Worm (Caenorhabditis elegans) whole organism, young adult: ENCODE results near the gene F35H8.12.

Experiments used
- D2030.7 ChIP-seq: fragments of 200-800 bp; sonication (Bioruptor generic); IDR thresholded peaks from 2 replicates; pipeline ENCODE4 v1.3.6; 2022; ENCODE audit warnings: missing genetic modification reagents, missing genetic modification characterization, missing compliant biosample characterization
- F39B2.1 ChIP-seq: fragments of 200-800 bp; sonication (Bioruptor generic); IDR thresholded peaks from 2 replicates; pipeline ENCODE4 v1.3.6; 2022; ENCODE audit warnings: missing genetic modification reagents, missing genetic modification characterization, missing compliant biosample characterization
- F57A8.1 ChIP-seq: fragments of 200-800 bp; sonication (Bioruptor generic); optimal IDR thresholded peaks from 2 replicates; lab custom pipeline; 2018; ENCODE audit warnings: mild to moderate bottlenecking, missing genetic modification characterization, moderate library complexity, missing compliant biosample characterization
- K11D2.4 ChIP-seq: fragments of 200-800 bp; sonication (Bioruptor generic); IDR thresholded peaks from 2 replicates; pipeline ENCODE4 v1.3.6; 2022; ENCODE audit warnings: missing genetic modification reagents, missing genetic modification characterization, missing compliant biosample characterization
- K12H6.12 ChIP-seq: fragments of 200-800 bp; sonication (Bioruptor generic); optimal IDR thresholded peaks from 2 replicates; lab custom pipeline; 2018; ENCODE audit warnings: mild to moderate bottlenecking, missing genetic modification characterization, missing compliant biosample characterization
- Y53F4B.3 ChIP-seq: fragments of 200-800 bp; sonication (Bioruptor generic); IDR thresholded peaks from 2 replicates; pipeline ENCODE4 v1.3.6; 2022; ENCODE audit warnings: missing genetic modification reagents, missing genetic modification characterization, missing compliant biosample characterization
- Y67H2A.10 ChIP-seq: fragments of 200-800 bp; sonication (Bioruptor generic); conservative IDR thresholded peaks from 2 replicates; pipeline ENCODE4 v1.3.6; 2022; ENCODE audit warnings: missing genetic modification reagents, missing genetic modification characterization, missing compliant biosample characterization
- Y79H2A.3 ChIP-seq: fragments of 200-800 bp; sonication (Bioruptor generic); conservative IDR thresholded peaks from 2 replicates; pipeline ENCODE4 v1.3.6; 2022; ENCODE audit warnings: missing genetic modification reagents, missing genetic modification characterization, missing compliant biosample characterization
- ZK185.1 ChIP-seq: sonication (generic microtip); optimal IDR thresholded peaks from 2 replicates; lab custom pipeline; 2016; ENCODE audit warnings: mild to moderate bottlenecking, missing genetic modification characterization, missing compliant biosample characterization; ENCODE audit not compliant: poor library complexity, severe bottlenecking
- aptf-3 ChIP-seq: fragments of 200-800 bp; sonication (Bioruptor generic); IDR thresholded peaks from 2 replicates; pipeline ENCODE4 v1.3.6; 2022; ENCODE audit warnings: missing genetic modification characterization, missing compliant biosample characterization
- bed-1 ChIP-seq: fragments of 200-800 bp; sonication (Bioruptor generic); IDR thresholded peaks from 2 replicates; pipeline ENCODE4 v1.3.6; 2022; ENCODE audit warnings: missing genetic modification reagents, missing genetic modification characterization, missing compliant biosample characterization
- bed-2 ChIP-seq: fragments of 200-800 bp; sonication (Bioruptor generic); IDR thresholded peaks from 2 replicates; pipeline ENCODE4 v1.3.6; 2022; ENCODE audit warnings: missing genetic modification reagents, missing genetic modification characterization, missing compliant biosample characterization
- ceh-27 ChIP-seq: fragments of 200-800 bp; sonication (Bioruptor generic); optimal IDR thresholded peaks from 2 replicates; lab custom pipeline; 2018; ENCODE audit warnings: mild to moderate bottlenecking, missing genetic modification characterization, moderate library complexity, missing compliant biosample characterization
- chd-7 ChIP-seq: sonication (generic microtip); optimal IDR thresholded peaks from 2 replicates; lab custom pipeline; 2016; ENCODE audit warnings: mild to moderate bottlenecking, missing genetic modification characterization, moderate library complexity, missing compliant biosample characterization
- die-1 ChIP-seq: sonication (generic microtip); optimal IDR thresholded peaks from 2 replicates; lab custom pipeline; 2016; ENCODE audit warnings: missing genotype, mild to moderate bottlenecking, missing genetic modification characterization, missing compliant biosample characterization
- egl-18 ChIP-seq: fragments of 200-800 bp; sonication (Bioruptor generic); IDR thresholded peaks from 2 replicates; pipeline ENCODE4 v1.3.6; 2022; ENCODE audit warnings: missing genetic modification reagents, missing genetic modification characterization, missing compliant biosample characterization
- egrh-3 ChIP-seq: fragments of 200-800 bp; sonication (Bioruptor generic); IDR thresholded peaks from 2 replicates; pipeline ENCODE4 v1.3.6; 2022; ENCODE audit warnings: missing genetic modification reagents, missing genetic modification characterization, missing compliant biosample characterization
- gei-17 ChIP-seq: fragments of 200-800 bp; sonication (Bioruptor generic); optimal IDR thresholded peaks from 2 replicates; lab custom pipeline; 2018; ENCODE audit warnings: mild to moderate bottlenecking, missing genetic modification characterization, missing compliant biosample characterization
- him-1 ChIP-seq: sonication (generic microtip); optimal IDR thresholded peaks from 2 replicates; lab custom pipeline; 2016; ENCODE audit warnings: missing genotype, missing genetic modification reagents, missing genetic modification characterization, missing compliant biosample characterization
- hlh-12 ChIP-seq: sonication (generic microtip); optimal IDR thresholded peaks from 2 replicates; lab custom pipeline; 2016; ENCODE audit warnings: missing genetic modification characterization, missing compliant biosample characterization
- hmg-20 ChIP-seq: fragments of 200-800 bp; sonication (Bioruptor generic); IDR thresholded peaks from 2 replicates; pipeline ENCODE4 v1.3.6; 2022; ENCODE audit warnings: missing genetic modification reagents, missing genetic modification characterization, missing compliant biosample characterization
- lin-40 ChIP-seq: sonication (generic microtip); optimal IDR thresholded peaks from 2 replicates; lab custom pipeline; 2016; ENCODE audit warnings: missing genetic modification characterization, mild to moderate bottlenecking, missing compliant biosample characterization, missing genotype, missing genetic modification reagents
- lsl-1 ChIP-seq: fragments of 200-800 bp; sonication (Bioruptor generic); optimal IDR thresholded peaks from 2 replicates; lab custom pipeline; 2018; ENCODE audit warnings: mild to moderate bottlenecking, missing genetic modification characterization, moderate library complexity, missing compliant biosample characterization
- madf-3 ChIP-seq: fragments of 200-800 bp; sonication (Bioruptor generic); IDR thresholded peaks from 2 replicates; pipeline ENCODE4 v1.3.6; 2022; ENCODE audit warnings: missing genetic modification reagents, missing genetic modification characterization, missing compliant biosample characterization
- madf-6 ChIP-seq: fragments of 200-800 bp; sonication (Bioruptor generic); IDR thresholded peaks from 2 replicates; pipeline ENCODE4 v1.3.6; 2022; ENCODE audit warnings: missing genetic modification reagents, missing genetic modification characterization, missing compliant biosample characterization
- mel-28 ChIP-seq: sonication (generic microtip); optimal IDR thresholded peaks from 2 replicates; lab custom pipeline; 2016; ENCODE audit warnings: borderline replicate concordance, mild to moderate bottlenecking, missing genetic modification characterization, missing compliant biosample characterization
- mes-4 ChIP-seq: sonication (generic microtip); optimal IDR thresholded peaks from 2 replicates; lab custom pipeline; 2016; ENCODE audit warnings: missing genotype, missing genetic modification characterization, missing compliant biosample characterization
- nfya-1 ChIP-seq: sonication (generic microtip); optimal IDR thresholded peaks from 2 replicates; lab custom pipeline; 2017; ENCODE audit warnings: antibody characterized with exemption, missing compliant biosample characterization, missing genetic modification characterization, borderline replicate concordance; ENCODE audit not compliant: insufficient read depth
- nhr-120 ChIP-seq: fragments of 200-800 bp; sonication (Bioruptor generic); IDR thresholded peaks from 2 replicates; pipeline ENCODE4 v1.3.6; 2022; ENCODE audit warnings: missing genetic modification characterization, missing compliant biosample characterization
- nhr-90 ChIP-seq: sonication (generic microtip); optimal IDR thresholded peaks from 2 replicates; lab custom pipeline; 2016; ENCODE audit warnings: missing genotype, mild to moderate bottlenecking, missing genetic modification characterization, missing compliant biosample characterization
- pha-4 ChIP-seq: fragments of 150-350 bp; sonication (generic microtip); optimal IDR thresholded peaks from 2 replicates; lab custom pipeline; 2014; ENCODE audit warnings: missing biosample characterization, missing genetic modification reagents, missing genetic modification characterization
- rcor-1 ChIP-seq: fragments of 200-800 bp; sonication (Bioruptor generic); IDR thresholded peaks from 2 replicates; pipeline ENCODE4 v1.3.6; 2022; ENCODE audit warnings: missing genetic modification reagents, missing genetic modification characterization, missing compliant biosample characterization
- repo-1 ChIP-seq: sonication (generic microtip); optimal IDR thresholded peaks from 2 replicates; lab custom pipeline; 2017; ENCODE audit warnings: mild to moderate bottlenecking, missing genetic modification characterization, missing compliant biosample characterization
- sea-2 ChIP-seq: fragments of 200-800 bp; sonication (Bioruptor generic); IDR thresholded peaks from 2 replicates; pipeline ENCODE4 v1.3.6; 2022; ENCODE audit warnings: missing genetic modification characterization, missing compliant biosample characterization
- snpc-3.4 ChIP-seq: sonication (generic microtip); optimal IDR thresholded peaks from 2 replicates; lab custom pipeline; 2017; ENCODE audit warnings: missing genetic modification characterization, mild to moderate bottlenecking, missing compliant biosample characterization, antibody characterized with exemption, moderate library complexity, missing genotype, missing genetic modification reagents
- snpc-4 ChIP-seq, 5 experiments: fragments of 150-350 bp in 1 of 5; sonication (generic microtip) in 4 of 5; optimal IDR thresholded peaks; 2 replicates each; lab custom pipeline; 2014 to 2018; ENCODE audit warnings: missing genetic modification characterization in 5 of 5, missing biosample characterization in 3 of 5, antibody characterized with exemption in 2 of 5, mild to moderate bottlenecking in 2 of 5, missing compliant biosample characterization in 2 of 5, missing genotype in 2 of 5, moderate library complexity in 2 of 5, missing genetic modification reagents in 1 of 5
- somi-1 ChIP-seq: fragments of 200-800 bp; sonication (Bioruptor generic); optimal IDR thresholded peaks from 2 replicates; lab custom pipeline; 2018; ENCODE audit warnings: mild to moderate bottlenecking, missing genetic modification characterization, missing compliant biosample characterization
- xnd-1 ChIP-seq: sonication (generic microtip); optimal IDR thresholded peaks from 2 replicates; lab custom pipeline; 2016; ENCODE audit warnings: missing genotype, missing genetic modification reagents, missing genetic modification characterization, missing compliant biosample characterization
- zfh-2 ChIP-seq: fragments of 200-800 bp; sonication (Bioruptor generic); conservative IDR thresholded peaks from 2 replicates; pipeline ENCODE4 v1.3.6; 2022; ENCODE audit warnings: missing genetic modification reagents, missing genetic modification characterization, missing compliant biosample characterization
- zim-3 ChIP-seq: sonication (generic microtip); optimal IDR thresholded peaks from 2 replicates; lab custom pipeline; 2017; ENCODE audit warnings: mild to moderate bottlenecking, missing genetic modification characterization, moderate library complexity, missing compliant biosample characterization
- ztf-25 ChIP-seq: fragments of 200-800 bp; sonication (Bioruptor generic); IDR thresholded peaks from 2 replicates; pipeline ENCODE4 v1.3.6; 2022; ENCODE audit warnings: missing genetic modification reagents, missing genetic modification characterization, missing compliant biosample characterization

The F35H8.12 gene

ce11 chrII:9573412-9573811 is 21.8 kb downstream of the F35H8.12 start:
- TF ChIP-seq bed-1 (GFP tag; lab: Robert Waterston, UW), result no peak
- no peak for TF ChIP-seq hlh-12 (tag; lab: Kevin White, UChicago)
- TF ChIP-seq hmg-20 (GFP tag; lab: Robert Waterston, UW), result no peak
- TF ChIP-seq K11D2.4 (GFP tag; lab: Robert Waterston, UW), result no peak
- TF ChIP-seq F57A8.1, result no peak

ce11 chrII:9574406-9574805 is 22.8 kb downstream of the F35H8.12 start:
- TF ChIP-seq pha-4 (no peak), K12H6.12 (no peak), ceh-27 (peak; percentile 14), die-1 (no peak), F57A8.1 (no peak), nhr-90 (no peak), snpc-3.4 (tag; lab: Kevin White, UChicago) (no peak), rcor-1 (no peak), zfh-2 (GFP tag; lab: Robert Waterston, UW) (0 out of 2 replicates have a peak, but pooled peaks have one; percentile 16), Y53F4B.3 (GFP tag; lab: Robert Waterston, UW) (no peak), chd-7 (peak; percentile 13), egl-18 (0 out of 2 replicates have a peak, but pooled peaks have one; percentile 27), nfya-1 (no peak), ztf-25 (GFP tag; lab: Robert Waterston, UW) (no peak), Y67H2A.10 (GFP tag; lab: Robert Waterston, UW) (no peak), bed-2 (GFP tag; lab: Robert Waterston, UW) (no peak), him-1 (no peak), F39B2.1 (no peak)

ce11 chrII:9575670-9576069 is 24.0 kb downstream of the F35H8.12 start, which contains the start of gene exc-7:
exc-7 (plus strand) TSS chrII:9575970.
- TF ChIP-seq mes-4, result no peak
- TF ChIP-seq sea-2 (GFP tag; lab: Robert Waterston, UW), result no peak
- no peak for TF ChIP-seq ZK185.1 (tag; lab: Kevin White, UChicago)
- no peak for TF ChIP-seq D2030.7 (GFP tag; lab: Robert Waterston, UW)
- no peak for TF ChIP-seq nfya-1
- TF ChIP-seq lin-40 (tag; lab: Kevin White, UChicago), result no peak
- no peak for TF ChIP-seq repo-1 (tag; lab: Kevin White, UChicago)

ce11 chrII:9576707-9577106 is 25.1 kb downstream of the F35H8.12 start:
- TF ChIP-seq somi-1 (GFP tag; lab: Kevin White, UChicago) (no peak), die-1 (no peak), F39B2.1 (no peak), xnd-1 (tag; lab: Kevin White, UChicago) (no peak), lsl-1 (GFP tag; lab: Kevin White, UChicago) (no peak), egrh-3 (GFP tag; lab: Robert Waterston, UW) (no peak), Y79H2A.3 (GFP tag; lab: Robert Waterston, UW) (no peak), nhr-120 (no peak), mel-28 (no peak), gei-17 (GFP tag; lab: Kevin White, UChicago) (no peak), zim-3 (no peak), madf-6 (GFP tag; lab: Robert Waterston, UW) (no peak), snpc-4 (GFP tag; optimal IDR thresholded peaks at IDR 0.05; lab: Kevin White, UChicago) (no peak), snpc-4 (tag; optimal IDR thresholded peaks at IDR 0.05; lab: Kevin White, UChicago) (no peak), Y67H2A.10 (GFP tag; lab: Robert Waterston, UW) (no peak), aptf-3 (GFP tag; lab: Robert Waterston, UW) (no peak), ZK185.1 (tag; lab: Kevin White, UChicago) (no peak), madf-3 (GFP tag; lab: Robert Waterston, UW) (no peak)
- TF ChIP-seq, all 124 proteins: peak for 0
